Fruit fly (Drosophila melanogaster): ENCODE data around the gene CG14346.

The CG14346 gene

dm6 chr2L:1367696-1368095, at the start of gene CG14346:
TSS of gene CG14346 (plus strand) at chr2L:1367996.
- TF ChIP-seq bab1 (GFP tag; optimal IDR thresholded peaks at IDR 0.05) (no peak), Hr96 (GFP tag; optimal IDR thresholded peaks at IDR 0.05) (no peak), CG33017 (tag; optimal IDR thresholded peaks at IDR 0.05) (no peak), CG7045 (GFP tag; optimal IDR thresholded peaks at IDR 0.05) (no peak), CG1620 (GFP tag; optimal IDR thresholded peaks at IDR 0.05) (no peak), CG7101 (tag; optimal IDR thresholded peaks at IDR 0.05) (no peak), tj (GFP tag; optimal IDR thresholded peaks at IDR 0.05) (no peak), ovo (GFP tag; optimal IDR thresholded peaks at IDR 0.05) (no peak), CG12768 (GFP tag; optimal IDR thresholded peaks at IDR 0.05) (no peak), pad (GFP tag; optimal IDR thresholded peaks at IDR 0.05) (no peak), Crg-1 (GFP tag; optimal IDR thresholded peaks at IDR 0.05) (no peak), kay (GFP tag; ENCODE audit: borderline replicate concordance) (no peak)

dm6 chr2L:1328861-1329260, 38.9 kb upstream of the CG14346 start, which contains the start of gene a5:
TSS of gene a5 (plus strand) at chr2L:1329161.
- no peak for TF ChIP-seq CG11617 (GFP tag; optimal IDR thresholded peaks at IDR 0.05)
- TF ChIP-seq toe (GFP tag; optimal IDR thresholded peaks at IDR 0.05), result no peak
- TF ChIP-seq cnc (optimal IDR thresholded peaks at IDR 0.05), result no peak
- no peak for TF ChIP-seq CG14711 (tag; optimal IDR thresholded peaks at IDR 0.05)
- TF ChIP-seq tj (GFP tag; optimal IDR thresholded peaks at IDR 0.05), result no peak
- no peak for TF ChIP-seq kay (GFP tag; ENCODE audit: borderline replicate concordance)
- TF ChIP-seq CG1620 (GFP tag; optimal IDR thresholded peaks at IDR 0.05), result no peak
- TF ChIP-seq CG7045 (GFP tag; optimal IDR thresholded peaks at IDR 0.05), result no peak
- no peak for TF ChIP-seq bab1 (GFP tag; optimal IDR thresholded peaks at IDR 0.05)
- TF ChIP-seq pad (GFP tag; optimal IDR thresholded peaks at IDR 0.05), result no peak
- no peak for TF ChIP-seq Hr96 (GFP tag; optimal IDR thresholded peaks at IDR 0.05)

dm6 chr2L:1333828-1334227, 34.0 kb upstream of the CG14346 start, which contains the start of gene CG5440:
TSS of gene CG5440 (plus strand) at chr2L:1334128.
- TF ChIP-seq Crg-1 (GFP tag; optimal IDR thresholded peaks at IDR 0.05) (no peak), cnc (optimal IDR thresholded peaks at IDR 0.05) (no peak), pad (GFP tag; optimal IDR thresholded peaks at IDR 0.05) (no peak), toe (GFP tag; optimal IDR thresholded peaks at IDR 0.05) (no peak), bab1 (GFP tag; optimal IDR thresholded peaks at IDR 0.05) (no peak), tj (GFP tag; optimal IDR thresholded peaks at IDR 0.05) (no peak), ovo (GFP tag; optimal IDR thresholded peaks at IDR 0.05) (no peak), CG12768 (GFP tag; optimal IDR thresholded peaks at IDR 0.05) (no peak), cic (GFP tag; optimal IDR thresholded peaks at IDR 0.05) (no peak), CG11617 (GFP tag; optimal IDR thresholded peaks at IDR 0.05) (no peak), CG14711 (tag; optimal IDR thresholded peaks at IDR 0.05) (no peak), kay (GFP tag; ENCODE audit: borderline replicate concordance) (no peak), CG5204 (GFP tag; optimal IDR thresholded peaks at IDR 0.05) (no peak)

- TF ChIP-seq CG5204 (GFP tag; optimal IDR thresholded peaks at IDR 0.05), result no peak
- no peak for TF ChIP-seq Mnt (GFP tag; optimal IDR thresholded peaks at IDR 0.05)
- TF ChIP-seq ovo (GFP tag; optimal IDR thresholded peaks at IDR 0.05), result no peak
- TF ChIP-seq Crg-1 (GFP tag; optimal IDR thresholded peaks at IDR 0.05), result no peak
- TF ChIP-seq toe (GFP tag; optimal IDR thresholded peaks at IDR 0.05), result no peak
- TF ChIP-seq CG7045 (GFP tag; optimal IDR thresholded peaks at IDR 0.05), result no peak
- no peak for TF ChIP-seq CG33017 (tag; optimal IDR thresholded peaks at IDR 0.05)
- no peak for TF ChIP-seq cnc (optimal IDR thresholded peaks at IDR 0.05)
- no peak for TF ChIP-seq CG7101 (tag; optimal IDR thresholded peaks at IDR 0.05)
- TF ChIP-seq CG11617 (GFP tag; optimal IDR thresholded peaks at IDR 0.05), result no peak
- TF ChIP-seq kay (GFP tag; ENCODE audit: borderline replicate concordance), result no peak
- no peak for TF ChIP-seq CG1620 (GFP tag; optimal IDR thresholded peaks at IDR 0.05)
- TF ChIP-seq cic (GFP tag; optimal IDR thresholded peaks at IDR 0.05), result no peak
- TF ChIP-seq tj (GFP tag; optimal IDR thresholded peaks at IDR 0.05), result no peak
- TF ChIP-seq Clk (GFP tag; optimal IDR thresholded peaks at IDR 0.05), result no peak
- TF ChIP-seq CG14711 (tag; optimal IDR thresholded peaks at IDR 0.05), result no peak
- no peak for TF ChIP-seq CG12768 (GFP tag; optimal IDR thresholded peaks at IDR 0.05)
- no peak for TF ChIP-seq Hr96 (GFP tag; optimal IDR thresholded peaks at IDR 0.05)
Observed at dm6 chr2L:1341995-1342394, 25.8 kb upstream of the CG14346 start, which contains the start of gene CG33923. TSS of gene CG33923 (minus strand) at chr2L:1342095.

- no peak for TF ChIP-seq bab1 (GFP tag; optimal IDR thresholded peaks at IDR 0.05)
- no peak for TF ChIP-seq CG5204 (GFP tag; optimal IDR thresholded peaks at IDR 0.05)
- TF ChIP-seq CG33017 (tag; optimal IDR thresholded peaks at IDR 0.05), result no peak
Observed at dm6 chr2L:1344071-1344470, 23.7 kb upstream of the CG14346 start, which contains the start of the genes CG33922 and Cdlc2. TSS of gene CG33922 (minus strand) at chr2L:1344171. TSS of gene Cdlc2 (plus strand) at chr2L:1344400.

dm6 chr2L:1346034-1346433, 21.8 kb upstream of the CG14346 start:
- no peak for TF ChIP-seq toe (GFP tag; optimal IDR thresholded peaks at IDR 0.05)
- TF ChIP-seq CG12768 (GFP tag; optimal IDR thresholded peaks at IDR 0.05), result no peak
- no peak for TF ChIP-seq cnc (optimal IDR thresholded peaks at IDR 0.05)
- TF ChIP-seq cic (GFP tag; optimal IDR thresholded peaks at IDR 0.05), result no peak
- TF ChIP-seq CG1620 (GFP tag; optimal IDR thresholded peaks at IDR 0.05), result no peak
- TF ChIP-seq CG14711 (tag; optimal IDR thresholded peaks at IDR 0.05), result no peak
- TF ChIP-seq CG7101 (tag; optimal IDR thresholded peaks at IDR 0.05), result no peak
- no peak for TF ChIP-seq tj (GFP tag; optimal IDR thresholded peaks at IDR 0.05)
- TF ChIP-seq Hr96 (GFP tag; optimal IDR thresholded peaks at IDR 0.05), result no peak
- no peak for TF ChIP-seq Clk (GFP tag; optimal IDR thresholded peaks at IDR 0.05)
- TF ChIP-seq bab1 (GFP tag; optimal IDR thresholded peaks at IDR 0.05), result no peak
- TF ChIP-seq kay (GFP tag; ENCODE audit: borderline replicate concordance), result no peak
- TF ChIP-seq pad (GFP tag; optimal IDR thresholded peaks at IDR 0.05), result no peak
- no peak for TF ChIP-seq CG7045 (GFP tag; optimal IDR thresholded peaks at IDR 0.05)
- TF ChIP-seq CG33017 (tag; optimal IDR thresholded peaks at IDR 0.05), result no peak

dm6 chr2L:1352768-1353167, 15.0 kb upstream of the CG14346 start, which contains the start of gene CG5556:
TSS of gene CG5556 (minus strand) at chr2L:1352868.
- TF ChIP-seq Clk (GFP tag; optimal IDR thresholded peaks at IDR 0.05), result no peak

Data from whole organism, adult.